Worm (Caenorhabditis elegans): Measurements from ENCODE around the gene glb-1.

DNA sequence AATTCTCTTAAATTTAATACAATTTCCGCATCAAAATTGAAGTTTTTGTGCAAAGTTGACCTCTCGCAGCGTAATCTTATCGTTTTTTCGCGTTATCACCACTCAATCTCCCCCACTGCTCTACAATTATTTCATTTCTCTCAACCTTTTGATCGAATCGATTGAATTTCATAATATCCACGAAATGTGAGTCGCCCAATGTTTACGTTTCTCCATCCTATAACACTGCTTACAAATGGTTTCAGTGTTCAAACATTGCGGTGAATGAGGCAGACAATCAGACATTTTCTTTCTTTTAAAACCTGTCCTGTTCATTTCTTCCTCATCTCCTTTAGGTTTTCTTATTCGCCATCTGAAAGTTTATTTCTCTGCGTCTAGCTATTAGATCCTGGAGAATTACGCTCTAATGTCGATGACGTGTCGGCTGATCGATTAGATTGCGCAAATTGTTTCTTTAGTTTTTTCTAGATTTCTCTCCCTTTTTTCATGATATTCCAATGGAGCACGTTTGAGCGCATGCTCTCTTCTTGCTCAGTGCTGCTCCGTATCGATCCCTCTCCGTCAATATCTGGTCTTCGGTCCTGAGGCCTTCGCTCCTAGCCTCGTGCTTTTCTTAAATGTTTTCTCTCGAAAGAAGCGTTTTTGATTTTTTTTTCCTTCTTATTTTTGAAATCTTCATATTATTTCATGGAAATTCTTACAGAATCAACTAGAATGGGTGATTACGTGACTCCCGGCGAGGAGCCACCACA is 18.0 kb downstream of the glb-1 start, which contains the start of gene unc-32:
- TF ChIP-seq aptf-3 (GFP tag; IDR thresholded peaks at IDR 0.05): no peak
- TF ChIP-seq lin-54 (GFP tag; optimal IDR thresholded peaks at IDR 0.05): no peak
- no peak for TF ChIP-seq nfyb-1 (GFP tag; IDR thresholded peaks at IDR 0.05)
- no peak for TF ChIP-seq T26A5.8 (tag; optimal IDR thresholded peaks at IDR 0.05)
- no peak for TF ChIP-seq him-1 (tag; optimal IDR thresholded peaks at IDR 0.05)
- no peak for TF ChIP-seq F39B2.1 (GFP tag; IDR thresholded peaks at IDR 0.05)
